Worm (Caenorhabditis elegans) whole organism, L2 larva: ENCODE measurements around the gene sid-5.

Source experiments
- Y55F3AM.14 ChIP-seq: fragments of 200-800 bp; sonication (Bioruptor generic); optimal IDR thresholded peaks from 2 replicates; lab custom pipeline; 2018; ENCODE audit warnings: mild to moderate bottlenecking, missing genetic modification characterization, missing compliant biosample characterization
- ama-1 ChIP-seq: fragments of 150-350 bp; optimal IDR thresholded peaks from 2 replicates; lab custom pipeline; 2018; ENCODE audit warnings: inconsistent platforms
- blmp-1 ChIP-seq: sonication (generic microtip); optimal IDR thresholded peaks from 2 replicates; lab custom pipeline; 2017; ENCODE audit warnings: missing genetic modification characterization, mild to moderate bottlenecking, missing compliant biosample characterization, antibody characterized with exemption, moderate library complexity; ENCODE audit not compliant: insufficient read depth
- egl-27 ChIP-seq: sonication (generic microtip); optimal IDR thresholded peaks from 3 replicates; lab custom pipeline; 2017; ENCODE audit warnings: missing biosample characterization, missing genetic modification reagents, missing genetic modification characterization
- elt-1 ChIP-seq: fragments of 150-350 bp; optimal IDR thresholded peaks from 2 replicates; lab custom pipeline; 2014; ENCODE audit warnings: missing biosample characterization, missing genetic modification characterization
- lin-39 ChIP-seq: fragments of 150-350 bp; optimal IDR thresholded peaks from 2 replicates; lab custom pipeline; 2014; ENCODE audit warnings: missing biosample characterization, missing genetic modification reagents, missing genetic modification characterization
- mdl-1 ChIP-seq, 2 experiments: fragments of 150-350 bp in 1 of 2; sonication (generic microtip) in 1 of 2; optimal IDR thresholded peaks; 2 replicates each; lab custom pipeline; 2017; ENCODE audit warnings: missing biosample characterization in 2 of 2, missing genetic modification characterization in 2 of 2
- nhr-11 ChIP-seq: fragments of 150-350 bp; optimal IDR thresholded peaks from 2 replicates; lab custom pipeline; 2014; ENCODE audit warnings: missing biosample characterization, missing genetic modification characterization
- snpc-4 ChIP-seq: fragments of 150-350 bp; optimal IDR thresholded peaks from 2 replicates; lab custom pipeline; 2014; ENCODE audit warnings: missing biosample characterization, missing genetic modification characterization
- unc-39 ChIP-seq: fragments of 150-350 bp; optimal IDR thresholded peaks from 2 replicates; lab custom pipeline; 2014; ENCODE audit warnings: missing biosample characterization, missing genetic modification characterization
- ztf-11 ChIP-seq: sonication (generic microtip); optimal IDR thresholded peaks from 2 replicates; lab custom pipeline; 2017; ENCODE audit warnings: missing biosample characterization, missing genetic modification characterization

ce11 chrX:6915279-6915678 lies 10.8 kb downstream of the sid-5 start:
- TF ChIP-seq ama-1 (lab: Kevin White, UChicago) (no peak), blmp-1 (tag; lab: Kevin White, UChicago) (no peak), unc-39 (tag; lab: Kevin White, UChicago) (no peak), lin-39 (no peak), mdl-1 (tag; optimal IDR thresholded peaks at IDR 0.05; lab: Kevin White, UChicago) (no peak), egl-27 (tag; lab: Kevin White, UChicago) (no peak), nhr-11 (tag; lab: Kevin White, UChicago) (no peak), snpc-4 (tag; lab: Kevin White, UChicago) (no peak), Y55F3AM.14 (no peak), elt-1 (tag; lab: Kevin White, UChicago) (no peak), ztf-11 (tag; lab: Kevin White, UChicago) (no peak)
